ENCODE assay signal across 1 fruit fly cellular context in genomic region chr3L:633272-634254, dm6.
TF ChIP-seq lines count a peak whose summit lies in the region.

No protein-coding gene starts in this region.

TF ChIP-seq in whole organism, embryonic, 481 proteins besides CTCF, POLR2A, EP300 and RAD21 (continued from another document and continues in another):
- TF ChIP-seq ewg (GFP tag; optimal IDR thresholded peaks at IDR 0.05; lab: Kevin White, UChicago) (peak; percentile 87), HLHmδ (GFP tag; optimal IDR thresholded peaks at IDR 0.05; lab: Kevin White, UChicago) (no peak), CG10366 (GFP tag; IDR thresholded peaks at IDR 0.05; lab: Robert Waterston, UW) (peak; percentile 82), Hr78 (GFP tag; optimal IDR thresholded peaks at IDR 0.05; lab: Kevin White, UChicago) (peak in 1 of 2 experiments; percentile 78), CG7271 (tag; optimal IDR thresholded peaks at IDR 0.05; lab: Kevin White, UChicago) (no peak), CG31441 (GFP tag; IDR thresholded peaks at IDR 0.05; lab: Robert Waterston, UW) (peak; percentile 85), CG6654 (GFP tag; optimal IDR thresholded peaks at IDR 0.05; lab: Kevin White, UChicago) (peak; percentile 76), CG34376 (GFP tag; optimal IDR thresholded peaks at IDR 0.05; lab: Kevin White, UChicago) (peak; percentile 61), CG6272 (GFP tag; IDR thresholded peaks at IDR 0.05; lab: Robert Waterston, UW) (peak; percentile 77), CG9609 (GFP tag; optimal IDR thresholded peaks at IDR 0.05; lab: Kevin White, UChicago) (peak; percentile 83), ssp (GFP tag; IDR thresholded peaks at IDR 0.05; lab: Robert Waterston, UW) (peak; percentile 76), unc-4 (GFP tag; IDR thresholded peaks at IDR 0.05; lab: Robert Waterston, UW; ENCODE audit: partially characterized antibody) (no peak), CG34422 (GFP tag; IDR thresholded peaks at IDR 0.05; lab: Robert Waterston, UW) (peak; percentile 87), Optix (GFP tag; IDR thresholded peaks at IDR 0.05; lab: Robert Waterston, UW) (peak; percentile 88), CG1602 (GFP tag; optimal IDR thresholded peaks at IDR 0.05; lab: Kevin White, UChicago) (peak; percentile 87), hb (GFP tag; IDR thresholded peaks at IDR 0.05; lab: Robert Waterston, UW; ENCODE audit: partially characterized antibody) (no peak), Ssrp (tag; optimal IDR thresholded peaks at IDR 0.05; lab: Kevin White, UChicago) (peak; percentile 94), CG31365 (tag; optimal IDR thresholded peaks at IDR 0.05; lab: Kevin White, UChicago) (peak; percentile 31), sob (GFP tag; IDR thresholded peaks at IDR 0.05; lab: Robert Waterston, UW) (peak; percentile 67; the same call in 1 of the 2 replicates), CG15011 (GFP tag; optimal IDR thresholded peaks at IDR 0.05; lab: Kevin White, UChicago) (peak; percentile 55), psq (GFP tag; optimal IDR thresholded peaks at IDR 0.05; lab: Kevin White, UChicago) (peak; percentile 27), CG18011 (GFP tag; optimal IDR thresholded peaks at IDR 0.05; lab: Kevin White, UChicago) (peak; percentile 20), Dref (GFP tag; IDR thresholded peaks at IDR 0.05; lab: Robert Waterston, UW) (no peak), nau (GFP tag; optimal IDR thresholded peaks at IDR 0.05; lab: Kevin White, UChicago) (peak; percentile 71), CG30020 (tag; optimal IDR thresholded peaks at IDR 0.05; lab: Kevin White, UChicago) (peak; percentile 39), zen2 (GFP tag; IDR thresholded peaks at IDR 0.05; lab: Robert Waterston, UW; ENCODE audit: partially characterized antibody) (no peak), CG9932 (GFP tag; IDR thresholded peaks at IDR 0.05; lab: Robert Waterston, UW) (0 out of 2 replicates have a peak, but pooled peaks have one; percentile 23), Fer2 (tag; optimal IDR thresholded peaks at IDR 0.05; lab: Kevin White, UChicago) (no peak), ATbp (GFP tag; optimal IDR thresholded peaks at IDR 0.05; lab: Kevin White, UChicago) (peak; percentile 90), gsb (GFP tag; IDR thresholded peaks at IDR 0.05; lab: Robert Waterston, UW) (no peak), knrl (GFP tag; IDR thresholded peaks at IDR 0.05; lab: Robert Waterston, UW; ENCODE audit: partially characterized antibody) (0 out of 3 replicates have a peak, but pooled peaks have one; percentile 23), CG8388 (GFP tag; optimal IDR thresholded peaks at IDR 0.05; lab: Kevin White, UChicago) (peak; percentile 91), CG14050 (GFP tag; IDR thresholded peaks at IDR 0.05; lab: Robert Waterston, UW) (peak; percentile 64; the same call in 2 of the 3 replicates), CG8924 (tag; optimal IDR thresholded peaks at IDR 0.05; lab: Kevin White, UChicago) (peak; percentile 85), CkIIα-i1 (GFP tag; IDR thresholded peaks at IDR 0.05; lab: Robert Waterston, UW) (no peak), mld (GFP tag; IDR thresholded peaks at IDR 0.05; lab: Robert Waterston, UW; ENCODE audit: partially characterized antibody) (no peak), CG8478 (optimal IDR thresholded peaks at IDR 0.05; lab: Kevin White, UChicago) (peak; percentile 40), CG15514 (GFP tag; optimal IDR thresholded peaks at IDR 0.05; lab: Kevin White, UChicago) (peak; percentile 34), tll (GFP tag; optimal IDR thresholded peaks at IDR 0.05; lab: Kevin White, UChicago) (no peak), CG18262 (tag; optimal IDR thresholded peaks at IDR 0.05; lab: Kevin White, UChicago) (peak; percentile 91), Dp (GFP tag; optimal IDR thresholded peaks at IDR 0.05; lab: Kevin White, UChicago) (no peak), Mad (GFP tag; optimal IDR thresholded peaks at IDR 0.05; lab: Kevin White, UChicago) (peak; percentile 78), pzg (GFP tag; optimal IDR thresholded peaks at IDR 0.05; lab: Kevin White, UChicago) (no peak), cg (GFP tag; optimal IDR thresholded peaks at IDR 0.05; lab: Kevin White, UChicago) (peak; percentile 89), lov (optimal IDR thresholded peaks at IDR 0.05; lab: Kevin White, UChicago) (no peak), lov (GFP tag; IDR thresholded peaks at IDR 0.05; lab: Robert Waterston, UW) (peak; percentile 49; the same call in 1 of the 3 replicates), wor (GFP tag; IDR thresholded peaks at IDR 0.05; lab: Robert Waterston, UW) (peak; percentile 87), CG13624 (GFP tag; optimal IDR thresholded peaks at IDR 0.05; lab: Kevin White, UChicago) (peak; percentile 46), ems (GFP tag; optimal IDR thresholded peaks at IDR 0.05; lab: Kevin White, UChicago) (peak; percentile 87), CG8944 (GFP tag; optimal IDR thresholded peaks at IDR 0.05; lab: Kevin White, UChicago) (peak; percentile 88), CG6254 (GFP tag; optimal IDR thresholded peaks at IDR 0.05; lab: Kevin White, UChicago) (peak; percentile 83), CG4424 (GFP tag; optimal IDR thresholded peaks at IDR 0.05; lab: Kevin White, UChicago) (peak; percentile 92), cato (GFP tag; optimal IDR thresholded peaks at IDR 0.05; lab: Kevin White, UChicago; ENCODE audit: borderline replicate concordance) (peak; percentile 85), CG10462 (GFP tag; optimal IDR thresholded peaks at IDR 0.05; lab: Kevin White, UChicago) (peak; percentile 78), CG17612 (GFP tag; IDR thresholded peaks at IDR 0.05; lab: Robert Waterston, UW) (no peak), Oaz (GFP tag; IDR thresholded peaks at IDR 0.05; lab: Robert Waterston, UW) (peak; percentile 5; the same call in 1 of the 2 replicates), Usf (GFP tag; optimal IDR thresholded peaks at IDR 0.05; lab: Kevin White, UChicago) (peak; percentile 56), bcd (GFP tag; optimal IDR thresholded peaks at IDR 0.05; lab: Kevin White, UChicago) (peak; percentile 75), ab (GFP tag; optimal IDR thresholded peaks at IDR 0.05; lab: Kevin White, UChicago) (peak; percentile 28), ase (GFP tag; IDR thresholded peaks at IDR 0.05; lab: Robert Waterston, UW) (peak; percentile 82), CG8089 (GFP tag; optimal IDR thresholded peaks at IDR 0.05; lab: Kevin White, UChicago) (peak; percentile 85), ranshi (GFP tag; IDR thresholded peaks at IDR 0.05; lab: Robert Waterston, UW) (peak; percentile 85), CG4707 (GFP tag; optimal IDR thresholded peaks at IDR 0.05; lab: Kevin White, UChicago) (peak; percentile 76), dati (GFP tag; IDR thresholded peaks at IDR 0.05; lab: Robert Waterston, UW) (0 out of 2 replicates have a peak, but pooled peaks have one; percentile 33), fru (optimal IDR thresholded peaks at IDR 0.05; lab: Kevin White, UChicago) (no peak), abd-A (tag; optimal IDR thresholded peaks at IDR 0.05; lab: Kevin White, UChicago) (no peak), CG10267 (tag; optimal IDR thresholded peaks at IDR 0.05; lab: Kevin White, UChicago) (peak; percentile 81), CG32532 (GFP tag; IDR thresholded peaks at IDR 0.05; lab: Robert Waterston, UW) (peak; percentile 48; the same call in 1 of the 2 replicates), otp (GFP tag; IDR thresholded peaks at IDR 0.05; lab: Robert Waterston, UW) (peak; percentile 93), shn (GFP tag; optimal IDR thresholded peaks at IDR 0.05; lab: Kevin White, UChicago) (peak; percentile 87), ash1 (GFP tag; optimal IDR thresholded peaks at IDR 0.05; lab: Kevin White, UChicago) (no peak), bigmax (GFP tag; optimal IDR thresholded peaks at IDR 0.05; lab: Kevin White, UChicago) (no peak), gcm (GFP tag; optimal IDR thresholded peaks at IDR 0.05; lab: Kevin White, UChicago) (peak; percentile 84), CG4854 (GFP tag; optimal IDR thresholded peaks at IDR 0.05; lab: Kevin White, UChicago) (peak; percentile 44), Rfx (GFP tag; IDR thresholded peaks at IDR 0.05; lab: Robert Waterston, UW) (peak; percentile 62), CG15479 (GFP tag; optimal IDR thresholded peaks at IDR 0.05; lab: Kevin White, UChicago) (no peak), H2.0 (GFP tag; IDR thresholded peaks at IDR 0.05; lab: Robert Waterston, UW) (peak; percentile 76), hkb (optimal IDR thresholded peaks at IDR 0.05; lab: Kevin White, UChicago) (no peak), hkb (GFP tag; IDR thresholded peaks at IDR 0.05; lab: Robert Waterston, UW) (peak; percentile 83), CG1529 (GFP tag; optimal IDR thresholded peaks at IDR 0.05; lab: Kevin White, UChicago) (peak; percentile 92), Dip3 (GFP tag; optimal IDR thresholded peaks at IDR 0.05; lab: Kevin White, UChicago) (peak; percentile 14), Lim3 (GFP tag; IDR thresholded peaks at IDR 0.05; lab: Robert Waterston, UW) (peak; percentile 58; the same call in 1 of the 2 replicates), Fer1 (GFP tag; optimal IDR thresholded peaks at IDR 0.05; lab: Kevin White, UChicago) (peak; percentile 2), Fer3 (tag; optimal IDR thresholded peaks at IDR 0.05; lab: Kevin White, UChicago) (peak; percentile 58), ttk (GFP tag; IDR thresholded peaks at IDR 0.05; lab: Robert Waterston, UW) (peak; percentile 78), lilli (GFP tag; optimal IDR thresholded peaks at IDR 0.05; lab: Kevin White, UChicago) (peak; percentile 72), CG18599 (GFP tag; optimal IDR thresholded peaks at IDR 0.05; lab: Kevin White, UChicago) (peak; percentile 75), row (GFP tag; IDR thresholded peaks at IDR 0.05; lab: Robert Waterston, UW) (peak; percentile 89), CG2712 (tag; optimal IDR thresholded peaks at IDR 0.05; lab: Kevin White, UChicago) (peak; percentile 91), Ada2b (GFP tag; IDR thresholded peaks at IDR 0.05; lab: Robert Waterston, UW) (peak; percentile 65), lbe (GFP tag; optimal IDR thresholded peaks at IDR 0.05; lab: Kevin White, UChicago) (no peak), Ets97D (GFP tag; optimal IDR thresholded peaks at IDR 0.05; lab: Kevin White, UChicago) (peak; percentile 35), dpn (GFP tag; optimal IDR thresholded peaks at IDR 0.05; lab: Kevin White, UChicago) (peak; percentile 40 to 82), gce (GFP tag; IDR thresholded peaks at IDR 0.05; lab: Robert Waterston, UW) (peak; percentile 84), salm (tag; optimal IDR thresholded peaks at IDR 0.05; lab: Kevin White, UChicago) (peak; percentile 59), CG4282 (GFP tag; optimal IDR thresholded peaks at IDR 0.05; lab: Kevin White, UChicago) (peak; percentile 12), pho (GFP tag; optimal IDR thresholded peaks at IDR 0.05; lab: Kevin White, UChicago) (peak; percentile 1), Scr (GFP tag; IDR thresholded peaks at IDR 0.05; lab: Robert Waterston, UW; ENCODE audit: partially characterized antibody) (no peak), CG32772 (GFP tag; IDR thresholded peaks at IDR 0.05; lab: Robert Waterston, UW) (peak; percentile 92), da (GFP tag; optimal IDR thresholded peaks at IDR 0.05; lab: Kevin White, UChicago) (peak; percentile 26), Deaf1 (tag; optimal IDR thresholded peaks at IDR 0.05; lab: Kevin White, UChicago) (peak; percentile 29), tx (GFP tag; optimal IDR thresholded peaks at IDR 0.05; lab: Kevin White, UChicago) (peak; percentile 54), Tbp (GFP tag; optimal IDR thresholded peaks at IDR 0.05; lab: Kevin White, UChicago) (no peak), Doc2 (GFP tag; IDR thresholded peaks at IDR 0.05; lab: Robert Waterston, UW) (no peak), Atf3 (GFP tag; optimal IDR thresholded peaks at IDR 0.05; lab: Kevin White, UChicago) (peak; percentile 89), Sry-β (GFP tag; optimal IDR thresholded peaks at IDR 0.05; lab: Kevin White, UChicago) (peak; percentile 25), esg (GFP tag; conservative IDR thresholded peaks at IDR 0.05; lab: Robert Waterston, UW) (peak; percentile 86), CG30403 (GFP tag; optimal IDR thresholded peaks at IDR 0.05; lab: Kevin White, UChicago) (peak; percentile 85), CG33557 (GFP tag; optimal IDR thresholded peaks at IDR 0.05; lab: Kevin White, UChicago) (peak; percentile 83), MBD-R2 (GFP tag; IDR thresholded peaks at IDR 0.05; lab: Robert Waterston, UW) (peak; percentile 38; the same call in 1 of the 2 replicates), Max (GFP tag; optimal IDR thresholded peaks at IDR 0.05; lab: Kevin White, UChicago) (peak; percentile 63), klu (GFP tag; IDR thresholded peaks at IDR 0.05; lab: Robert Waterston, UW) (0 out of 2 replicates have a peak, but pooled peaks have one; percentile 30), CG3995 (GFP tag; optimal IDR thresholded peaks at IDR 0.05; lab: Kevin White, UChicago) (no peak), CG6791 (GFP tag; IDR thresholded peaks at IDR 0.05; lab: Robert Waterston, UW; ENCODE audit: partially characterized antibody) (no peak), Six4 (GFP tag; optimal IDR thresholded peaks at IDR 0.05; lab: Kevin White, UChicago) (peak; percentile 88), MESR4 (GFP tag; optimal IDR thresholded peaks at IDR 0.05; lab: Kevin White, UChicago) (peak; percentile 12), fd102C (GFP tag; optimal IDR thresholded peaks at IDR 0.05; lab: Kevin White, UChicago) (peak; percentile 26), CG2202 (tag; optimal IDR thresholded peaks at IDR 0.05; lab: Kevin White, UChicago) (peak; percentile 86), eve (GFP tag; optimal IDR thresholded peaks at IDR 0.05; lab: Kevin White, UChicago) (peak in 1 of 2 experiments; percentile 96), CG6689 (GFP tag; IDR thresholded peaks at IDR 0.05; lab: Robert Waterston, UW) (peak; percentile 89), slou (GFP tag; optimal IDR thresholded peaks at IDR 0.05; lab: Kevin White, UChicago) (peak; percentile 21), CG17359 (tag; optimal IDR thresholded peaks at IDR 0.05; lab: Kevin White, UChicago) (peak; percentile 89), CG9797 (GFP tag; optimal IDR thresholded peaks at IDR 0.05; lab: Kevin White, UChicago) (no peak), zf30C (GFP tag; optimal IDR thresholded peaks at IDR 0.05; lab: Kevin White, UChicago) (peak; percentile 92), Mrtf (GFP tag; IDR thresholded peaks at IDR 0.05; lab: Robert Waterston, UW) (peak; percentile 83), CG15601 (tag; optimal IDR thresholded peaks at IDR 0.05; lab: Kevin White, UChicago) (peak; percentile 90), CG10147 (GFP tag; optimal IDR thresholded peaks at IDR 0.05; lab: Kevin White, UChicago) (peak; percentile 49), CG15269 (tag; optimal IDR thresholded peaks at IDR 0.05; lab: Kevin White, UChicago) (peak; percentile 72), CG2120 (GFP tag; optimal IDR thresholded peaks at IDR 0.05; lab: Kevin White, UChicago) (no peak), Dfd (GFP tag; optimal IDR thresholded peaks at IDR 0.05; lab: Kevin White, UChicago) (peak in 1 of 2 experiments; percentile 2)
